Worm (Caenorhabditis elegans): Measurements from ENCODE around the gene cfap-36.
A peak's percentile ranks its signal among the peaks of the same experiment; 100 is the strongest.

The cfap-36 gene

DNA sequence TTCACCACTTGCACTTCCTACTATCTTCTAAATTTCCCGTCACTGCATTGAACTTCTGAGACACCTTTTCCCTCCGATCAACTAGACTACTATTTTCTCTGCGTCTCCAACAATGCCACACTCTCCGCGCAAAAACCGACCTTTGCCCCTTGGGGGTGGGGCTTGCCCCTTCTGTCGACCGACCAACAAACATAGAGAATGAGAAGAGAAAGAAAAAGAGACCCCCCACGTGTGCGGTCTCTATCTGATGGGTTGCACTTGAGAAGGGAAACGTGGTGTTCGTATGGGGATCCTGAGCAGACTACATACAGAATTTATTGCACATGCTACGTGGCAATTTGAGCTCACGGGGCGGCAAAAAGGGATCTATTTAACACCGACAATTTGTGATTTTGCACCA, 16.8 kb downstream of the cfap-36 start:
- TF ChIP-seq klf-2 (GFP tag; conservative IDR thresholded peaks at IDR 0.05) (0 out of 2 replicates have a peak, but pooled peaks have one; percentile 9), cog-1 (tag; optimal IDR thresholded peaks at IDR 0.05) (no peak), flt-1 (GFP tag; IDR thresholded peaks at IDR 0.05) (0 out of 2 replicates have a peak, but pooled peaks have one; percentile 55), ztf-23 (GFP tag; IDR thresholded peaks at IDR 0.05) (peak; percentile 51; the same call in 1 of the 2 replicates)

DNA sequence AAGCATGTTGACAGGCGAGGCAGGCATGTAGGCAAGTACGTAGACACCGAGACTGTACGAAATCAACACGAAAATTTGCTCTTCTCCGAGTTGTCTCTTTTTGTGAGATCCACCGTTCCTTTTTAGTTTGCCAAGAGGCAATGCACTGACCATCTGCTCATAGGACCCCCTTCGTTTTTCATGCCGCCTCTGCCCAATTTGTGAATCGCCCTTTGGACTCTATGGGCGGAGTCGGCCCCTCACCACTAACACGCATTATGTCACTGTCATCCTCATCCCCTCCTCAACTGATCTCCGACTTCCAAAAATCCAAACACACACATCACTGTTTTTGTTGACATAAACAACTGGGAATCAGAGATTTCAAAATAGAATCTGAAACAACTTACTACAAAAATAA, 18.1 kb downstream of the cfap-36 start:
- TF ChIP-seq med-1 (GFP tag; optimal IDR thresholded peaks at IDR 0.05; ENCODE audit: insufficient read depth) (no peak), klf-2 (GFP tag; conservative IDR thresholded peaks at IDR 0.05) (no peak), ztf-23 (GFP tag; IDR thresholded peaks at IDR 0.05) (0 out of 2 replicates have a peak, but pooled peaks have one; percentile 7), T22C8.4 (GFP tag; IDR thresholded peaks at IDR 0.05) (0 out of 2 replicates have a peak, but pooled peaks have one; percentile 7), flt-1 (GFP tag; IDR thresholded peaks at IDR 0.05) (0 out of 2 replicates have a peak, but pooled peaks have one; percentile 25), tab-1 (GFP tag; IDR thresholded peaks at IDR 0.05) (0 out of 2 replicates have a peak, but pooled peaks have one; percentile 65)

DNA sequence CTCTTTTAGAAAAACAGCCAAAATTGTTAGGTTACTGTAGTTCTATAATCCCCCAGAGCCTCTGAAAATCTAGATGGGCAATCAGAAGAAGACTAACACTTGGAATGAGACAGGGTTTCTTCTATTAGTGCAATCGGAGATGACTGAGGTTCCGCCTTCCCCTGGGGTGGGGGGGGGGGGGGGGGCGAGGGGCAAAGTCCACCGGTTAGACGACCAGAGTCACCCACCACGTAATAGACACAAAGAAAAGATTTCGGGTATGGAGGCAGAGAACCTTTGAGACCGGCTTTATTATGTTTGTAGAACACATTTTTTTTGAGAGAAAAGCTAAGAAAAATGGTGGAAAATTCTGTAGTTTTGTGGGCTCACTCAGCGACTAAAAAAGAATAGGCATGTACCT, 19.9 kb downstream of the cfap-36 start:
- no peak for TF ChIP-seq ztf-23 (GFP tag; IDR thresholded peaks at IDR 0.05)
- TF ChIP-seq ref-1 (GFP tag; conservative IDR thresholded peaks at IDR 0.05): no peak
- no peak for TF ChIP-seq klf-2 (GFP tag; conservative IDR thresholded peaks at IDR 0.05)
- TF ChIP-seq cog-1 (tag; optimal IDR thresholded peaks at IDR 0.05): no peak
- TF ChIP-seq flt-1 (GFP tag; IDR thresholded peaks at IDR 0.05): 0 out of 2 replicates have a peak, but pooled peaks have one; percentile 41
- no peak for TF ChIP-seq tab-1 (GFP tag; IDR thresholded peaks at IDR 0.05)

DNA sequence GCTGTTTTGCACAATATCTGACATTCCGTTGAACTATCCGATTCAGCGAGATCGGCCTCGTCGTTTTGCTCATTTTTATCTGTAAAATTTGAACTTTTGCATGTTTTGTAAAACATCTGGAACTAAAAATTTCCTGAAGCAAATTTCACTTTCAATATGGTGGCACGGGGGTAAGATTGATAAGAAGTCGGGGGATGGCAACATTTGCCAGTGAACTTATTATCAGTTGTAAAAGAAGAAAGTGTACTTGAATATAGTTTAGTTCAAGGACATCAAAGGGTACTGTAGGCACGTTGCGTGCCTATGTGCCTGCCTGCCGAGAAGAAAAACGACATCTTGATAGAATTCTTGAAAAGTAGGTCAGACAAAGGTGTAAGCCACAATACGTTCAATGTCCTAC, 20.7 kb downstream of the cfap-36 start, which contains the start of gene W03F9.4:
Gene W03F9.4 (minus strand): TSS at position 79 of the 400 bp plus-strand sequence.
- no peak for TF ChIP-seq tab-1 (GFP tag; IDR thresholded peaks at IDR 0.05)

DNA sequence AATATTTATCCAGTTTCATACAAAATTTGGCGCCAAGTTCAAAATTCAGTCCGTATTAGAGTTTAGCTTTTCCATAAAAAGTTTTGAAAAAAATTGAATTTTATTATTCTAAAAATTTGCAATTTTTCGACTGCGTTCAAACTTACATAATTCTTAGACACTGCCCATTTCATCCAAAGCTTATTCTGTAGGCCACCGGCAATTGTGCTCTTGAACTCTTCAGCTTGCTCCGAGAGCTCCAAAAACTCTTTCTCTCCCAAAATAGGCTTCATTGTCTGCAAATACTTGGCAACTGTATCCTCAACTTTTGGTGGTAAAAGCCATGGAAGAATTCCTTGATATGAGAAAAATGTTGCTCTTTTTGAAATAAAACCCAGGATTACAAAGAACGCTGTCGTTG, 22.0 kb downstream of the cfap-36 start:
- TF ChIP-seq ztf-29 (GFP tag; IDR thresholded peaks at IDR 0.05) (no peak), tab-1 (GFP tag; IDR thresholded peaks at IDR 0.05) (no peak), T22C8.4 (GFP tag; IDR thresholded peaks at IDR 0.05) (no peak), flt-1 (GFP tag; IDR thresholded peaks at IDR 0.05) (no peak), ref-1 (GFP tag; conservative IDR thresholded peaks at IDR 0.05) (no peak), klf-2 (GFP tag; conservative IDR thresholded peaks at IDR 0.05) (no peak), cog-1 (tag; optimal IDR thresholded peaks at IDR 0.05) (no peak), med-1 (GFP tag; optimal IDR thresholded peaks at IDR 0.05; ENCODE audit: insufficient read depth) (no peak), ztf-23 (GFP tag; IDR thresholded peaks at IDR 0.05) (no peak)

DNA sequence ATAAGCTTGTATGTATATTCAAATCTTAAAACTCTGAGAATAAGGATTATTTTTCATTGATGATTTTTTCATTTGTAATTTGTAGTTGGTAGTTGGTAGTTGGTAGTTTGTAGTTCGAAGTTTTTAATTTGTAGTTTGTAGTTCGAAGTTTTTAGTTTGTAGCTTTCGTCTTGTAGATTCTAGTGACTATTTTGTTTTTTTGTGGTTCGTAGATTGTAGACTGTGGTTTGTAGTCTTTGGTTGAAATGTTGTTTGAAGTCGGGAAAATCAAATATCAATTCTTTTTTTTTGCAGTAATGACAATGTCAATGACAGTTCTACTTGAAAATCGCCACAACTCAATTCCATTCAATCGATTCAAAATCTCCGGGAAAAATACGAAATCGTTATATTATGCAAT, 26.3 kb downstream of the cfap-36 start:
- TF ChIP-seq ztf-23 (GFP tag; IDR thresholded peaks at IDR 0.05) (no peak), med-1 (GFP tag; optimal IDR thresholded peaks at IDR 0.05; ENCODE audit: insufficient read depth) (no peak), ref-1 (GFP tag; conservative IDR thresholded peaks at IDR 0.05) (no peak), T22C8.4 (GFP tag; IDR thresholded peaks at IDR 0.05) (no peak), klf-2 (GFP tag; conservative IDR thresholded peaks at IDR 0.05) (no peak), cog-1 (tag; optimal IDR thresholded peaks at IDR 0.05) (no peak), tab-1 (GFP tag; IDR thresholded peaks at IDR 0.05) (no peak)

DNA sequence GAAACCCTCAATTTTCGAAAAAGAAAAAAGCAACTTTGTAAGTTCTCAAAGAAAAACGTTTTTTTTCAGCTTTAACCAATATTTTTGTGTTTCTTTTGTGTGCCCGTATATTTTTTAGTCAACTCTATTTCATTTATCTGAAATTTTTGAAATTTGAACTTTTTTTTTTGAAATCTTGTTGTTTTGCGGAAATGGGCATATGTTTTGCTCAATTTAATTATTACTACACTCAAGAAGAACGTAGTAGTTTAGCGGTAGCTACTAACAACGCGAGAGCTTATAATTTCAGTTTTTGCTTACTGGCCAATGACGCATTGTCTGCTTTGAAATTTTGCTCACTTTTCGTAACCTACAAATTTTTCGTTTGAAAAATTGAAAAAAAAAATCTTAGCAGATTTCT, 27.2 kb downstream of the cfap-36 start, which contains the start of gene srh-82:
Gene srh-82 (plus strand): TSS at position 301 of the 400 bp plus-strand sequence.
- TF ChIP-seq cog-1 (tag; optimal IDR thresholded peaks at IDR 0.05) (no peak), klf-2 (GFP tag; conservative IDR thresholded peaks at IDR 0.05) (no peak), T22C8.4 (GFP tag; IDR thresholded peaks at IDR 0.05) (no peak), ztf-23 (GFP tag; IDR thresholded peaks at IDR 0.05) (no peak), ref-1 (GFP tag; conservative IDR thresholded peaks at IDR 0.05) (no peak), flt-1 (GFP tag; IDR thresholded peaks at IDR 0.05) (no peak), ztf-29 (GFP tag; IDR thresholded peaks at IDR 0.05) (no peak), tab-1 (GFP tag; IDR thresholded peaks at IDR 0.05) (no peak), med-1 (GFP tag; optimal IDR thresholded peaks at IDR 0.05; ENCODE audit: insufficient read depth) (no peak)

DNA sequence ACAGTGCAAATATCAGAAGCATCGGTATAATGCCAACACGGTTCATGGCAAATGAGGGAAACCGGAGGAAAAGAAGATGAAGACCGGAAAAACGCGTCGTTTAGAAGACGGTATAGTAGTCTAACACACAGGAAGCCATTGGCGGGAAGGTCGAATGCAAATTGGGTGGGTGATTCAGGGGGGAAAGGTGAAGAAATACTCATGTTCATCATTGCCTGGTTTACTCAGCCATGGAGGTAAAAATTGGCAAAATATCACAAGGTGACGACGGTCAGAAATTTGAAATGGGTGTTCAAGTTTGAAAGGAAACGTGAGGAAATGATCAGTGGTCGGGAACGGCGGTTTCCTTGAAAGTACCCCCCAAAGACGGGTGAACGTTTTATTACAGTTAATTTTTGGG, 30.8 kb downstream of the cfap-36 start, which contains the start of gene W03F9.11:
Gene W03F9.11 (minus strand): TSS at position 101 of the 400 bp plus-strand sequence.
- TF ChIP-seq cog-1 (tag; optimal IDR thresholded peaks at IDR 0.05) (no peak), ref-1 (GFP tag; conservative IDR thresholded peaks at IDR 0.05) (no peak), klf-2 (GFP tag; conservative IDR thresholded peaks at IDR 0.05) (no peak), flt-1 (GFP tag; IDR thresholded peaks at IDR 0.05) (no peak), ztf-29 (GFP tag; IDR thresholded peaks at IDR 0.05) (no peak), ztf-23 (GFP tag; IDR thresholded peaks at IDR 0.05) (no peak), tab-1 (GFP tag; IDR thresholded peaks at IDR 0.05) (no peak), med-1 (GFP tag; optimal IDR thresholded peaks at IDR 0.05; ENCODE audit: insufficient read depth) (no peak), T22C8.4 (GFP tag; IDR thresholded peaks at IDR 0.05) (no peak)

DNA sequence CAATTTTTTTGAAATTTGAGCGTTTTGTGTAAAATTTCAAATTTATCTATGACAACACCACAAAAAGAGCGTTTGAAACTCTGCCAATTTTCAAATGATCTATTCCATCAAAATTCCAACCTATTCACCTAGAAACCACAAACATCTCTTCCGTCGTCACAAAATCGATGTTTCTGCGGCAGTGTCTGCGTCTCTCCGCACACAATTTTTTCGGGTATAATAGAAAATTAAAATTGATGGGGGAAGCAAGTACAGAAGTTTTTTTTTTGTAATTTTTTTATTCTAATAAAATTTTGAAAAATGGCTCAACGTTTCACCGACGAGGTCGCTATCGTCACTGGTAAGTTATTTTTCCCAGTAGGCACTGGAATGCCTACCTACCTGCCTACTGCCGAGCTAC, 33.4 kb downstream of the cfap-36 start, which contains the start of gene W03F9.9:
Gene W03F9.9 (plus strand): TSS at position 301 of the 400 bp plus-strand sequence.
- no peak for TF ChIP-seq tab-1 (GFP tag; IDR thresholded peaks at IDR 0.05)
- TF ChIP-seq klf-2 (GFP tag; conservative IDR thresholded peaks at IDR 0.05): no peak
- no peak for TF ChIP-seq ztf-29 (GFP tag; IDR thresholded peaks at IDR 0.05)
- TF ChIP-seq ztf-23 (GFP tag; IDR thresholded peaks at IDR 0.05): no peak
- no peak for TF ChIP-seq flt-1 (GFP tag; IDR thresholded peaks at IDR 0.05)
- TF ChIP-seq T22C8.4 (GFP tag; IDR thresholded peaks at IDR 0.05): no peak

DNA sequence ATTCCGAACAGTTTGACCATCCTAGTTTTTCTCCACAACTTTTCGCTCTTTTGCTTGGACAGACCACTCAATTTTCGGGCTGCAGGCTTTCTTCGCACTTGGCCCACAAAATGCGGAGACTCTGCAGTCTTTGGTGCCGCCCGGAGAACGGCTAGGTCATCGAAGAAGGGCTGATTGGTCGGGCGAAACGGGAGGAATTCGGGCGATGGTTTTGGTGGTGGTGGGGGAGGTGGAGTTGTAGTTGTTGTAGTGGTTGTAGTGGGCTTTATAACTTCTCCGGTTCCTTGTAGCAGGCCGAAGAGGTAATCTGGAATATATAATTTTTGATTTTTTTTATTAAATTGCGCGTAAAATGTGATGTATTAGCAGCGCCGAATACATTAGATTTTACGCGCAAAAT, 34.3 kb downstream of the cfap-36 start:
- no peak for TF ChIP-seq flt-1 (GFP tag; IDR thresholded peaks at IDR 0.05)
- no peak for TF ChIP-seq tab-1 (GFP tag; IDR thresholded peaks at IDR 0.05)
- no peak for TF ChIP-seq ref-1 (GFP tag; conservative IDR thresholded peaks at IDR 0.05)
- no peak for TF ChIP-seq ztf-29 (GFP tag; IDR thresholded peaks at IDR 0.05)
- TF ChIP-seq T22C8.4 (GFP tag; IDR thresholded peaks at IDR 0.05): no peak
- no peak for TF ChIP-seq med-1 (GFP tag; optimal IDR thresholded peaks at IDR 0.05; ENCODE audit: insufficient read depth)
- TF ChIP-seq klf-2 (GFP tag; conservative IDR thresholded peaks at IDR 0.05): no peak
- TF ChIP-seq cog-1 (tag; optimal IDR thresholded peaks at IDR 0.05): no peak
- no peak for TF ChIP-seq ztf-23 (GFP tag; IDR thresholded peaks at IDR 0.05)
